Worm (Caenorhabditis elegans) whole organism, L1 larva: ENCODE results near the gene Y51A2A.12.

Experiments used
- alr-1 ChIP-seq: fragments of 200-800 bp; sonication (Bioruptor generic); optimal IDR thresholded peaks from 2 replicates; lab custom pipeline; 2018; ENCODE audit warnings: borderline replicate concordance, mild to moderate bottlenecking, missing genetic modification characterization, missing compliant biosample characterization
- nhr-237 ChIP-seq: fragments of 150-350 bp; optimal IDR thresholded peaks from 2 replicates; lab custom pipeline; 2014; ENCODE audit warnings: missing biosample characterization, missing genetic modification characterization
- sox-4 ChIP-seq: sonication (generic microtip); optimal IDR thresholded peaks from 2 replicates; lab custom pipeline; 2016; ENCODE audit warnings: missing genetic modification characterization, missing compliant biosample characterization
- unc-62 ChIP-seq: fragments of 150-350 bp; optimal IDR thresholded peaks from 2 replicates; lab custom pipeline; 2014; ENCODE audit warnings: missing biosample characterization, missing genetic modification reagents, missing genetic modification characterization
- ztf-4 ChIP-seq: fragments of 150-350 bp; optimal IDR thresholded peaks from 2 replicates; lab custom pipeline; 2014; ENCODE audit warnings: missing biosample characterization, missing genetic modification characterization

ce11 chrV:18253494-18253893, 38.9 kb upstream of the Y51A2A.12 start, which contains the start of gene R10E8.2:
- TF ChIP-seq unc-62, result no peak
- TF ChIP-seq ztf-4, result no peak
- TF ChIP-seq nhr-237 (tag; lab: Kevin White, UChicago), result no peak
- no peak for TF ChIP-seq sox-4 (tag; lab: Kevin White, UChicago)
- no peak for TF ChIP-seq alr-1
